Worm (Caenorhabditis elegans): ENCODE data around the gene F56A11.5.

DNA sequence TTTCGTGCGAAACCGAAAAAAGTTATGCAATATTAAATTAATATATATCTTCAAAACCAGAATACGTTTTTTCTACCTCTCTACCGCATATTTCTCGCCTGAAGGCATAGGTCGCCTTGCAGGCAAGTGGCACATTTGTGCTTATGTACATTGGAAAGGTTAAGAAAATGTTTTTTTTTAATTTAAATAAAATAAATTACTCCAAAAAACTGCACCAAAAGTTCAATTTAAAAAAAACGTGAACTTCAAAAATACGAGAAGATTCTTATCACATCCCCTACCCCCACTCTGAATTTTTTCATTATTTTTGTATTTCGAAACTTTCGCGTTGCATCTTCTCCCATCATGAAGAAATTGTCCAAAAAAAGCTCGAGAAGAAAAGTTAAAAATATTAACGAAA, 46.3 kb downstream of the F56A11.5 start, which contains the start of gene W03G1.2:
- TF ChIP-seq dao-5 (tag; optimal IDR thresholded peaks at IDR 0.05) (no peak), W03F9.2 (tag; optimal IDR thresholded peaks at IDR 0.05) (no peak), him-1 (tag; optimal IDR thresholded peaks at IDR 0.05) (no peak)

All from whole organism, L4/young adult.